Fruit fly (Drosophila melanogaster): ENCODE results near the gene CG2975.

CG2975 gene

DNA sequence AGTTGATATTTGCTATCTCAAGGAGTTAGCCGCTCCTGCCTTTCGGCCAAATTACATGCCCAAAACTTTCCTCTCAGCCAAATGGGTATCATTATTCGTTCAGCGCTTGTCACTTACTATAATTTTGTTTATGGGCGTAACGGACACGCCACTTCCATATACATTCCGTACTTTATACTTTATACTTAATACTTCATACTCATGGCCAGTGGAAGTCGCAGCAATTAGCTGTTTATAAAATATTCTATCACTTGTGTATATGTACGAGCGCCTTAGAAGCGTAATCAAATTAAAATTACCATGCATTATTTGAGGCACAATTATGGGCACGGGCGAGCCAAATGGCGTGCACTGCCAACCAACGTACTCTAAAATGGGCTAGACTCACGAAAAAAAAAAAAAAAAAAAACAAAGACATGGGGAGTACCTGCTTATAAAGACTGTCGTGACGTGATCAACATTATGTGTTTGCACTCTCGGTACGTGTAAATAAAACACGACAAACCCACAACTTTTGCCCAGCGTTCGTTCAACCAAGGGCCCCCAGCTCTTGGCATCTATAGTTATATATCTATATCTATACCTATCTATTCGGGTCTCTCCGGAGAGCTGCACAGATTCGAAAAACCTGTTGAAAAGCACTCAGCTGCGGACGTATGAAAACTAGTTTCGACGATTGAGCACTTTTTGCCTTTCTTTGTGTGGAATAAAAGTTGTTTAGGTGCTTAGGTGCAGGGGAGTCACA is 21.4 kb downstream of the CG2975 start (continued):
- TF ChIP-seq CG8478 (optimal IDR thresholded peaks at IDR 0.05) (no peak), BtbVII (GFP tag; optimal IDR thresholded peaks at IDR 0.05) (no peak), ham (GFP tag; IDR thresholded peaks at IDR 0.05) (no peak)

DNA sequence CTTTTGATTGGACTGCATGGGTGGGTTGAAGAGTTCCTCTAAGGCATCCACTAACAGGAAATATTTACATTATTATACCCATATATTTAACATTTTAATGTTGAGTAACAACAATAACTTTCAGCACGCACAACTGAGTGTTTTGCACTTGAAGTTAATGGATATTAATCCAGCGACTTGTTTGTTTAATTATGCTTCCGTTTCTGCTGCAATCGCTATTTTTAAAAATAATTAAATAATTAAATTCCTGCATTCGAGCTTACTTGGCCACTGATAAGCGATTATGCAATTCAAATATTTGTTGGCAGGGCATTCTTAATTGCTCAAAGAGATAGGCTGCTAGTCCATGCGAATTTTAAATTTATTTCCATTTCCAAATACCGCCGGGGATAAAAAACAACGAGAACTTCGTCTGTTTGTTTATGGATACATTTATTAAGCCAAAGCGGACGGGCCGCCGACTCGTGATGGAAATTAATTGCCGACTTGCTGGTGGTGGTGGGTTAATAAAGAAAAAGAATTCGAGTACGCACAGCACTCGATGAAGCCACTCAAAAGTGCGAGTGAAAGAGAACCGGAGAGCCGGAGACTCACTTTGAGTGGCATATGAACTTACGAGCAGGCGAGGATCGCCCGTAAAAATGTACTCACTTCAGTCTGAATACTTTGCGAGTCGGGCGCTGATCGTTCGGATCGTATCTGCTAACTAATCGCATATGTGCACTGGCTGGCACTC is 22.1 kb downstream of the CG2975 start:
- TF ChIP-seq tx (GFP tag; optimal IDR thresholded peaks at IDR 0.05): no peak
- no peak for TF ChIP-seq Sox102F (GFP tag; optimal IDR thresholded peaks at IDR 0.05)
- no peak for TF ChIP-seq oc (tag; optimal IDR thresholded peaks at IDR 0.05)
- TF ChIP-seq H15 (GFP tag; IDR thresholded peaks at IDR 0.05): no peak
- TF ChIP-seq HmgD (GFP tag; optimal IDR thresholded peaks at IDR 0.05): peak; percentile 2
- no peak for TF ChIP-seq gem (tag; optimal IDR thresholded peaks at IDR 0.05)
- TF ChIP-seq CG11560 (tag; IDR thresholded peaks at IDR 0.05): no peak
- peak; percentile 20 for TF ChIP-seq BtbVII (GFP tag; optimal IDR thresholded peaks at IDR 0.05)
- no peak for TF ChIP-seq Max (GFP tag; optimal IDR thresholded peaks at IDR 0.05)
- TF ChIP-seq TFAM (GFP tag; optimal IDR thresholded peaks at IDR 0.05): no peak
- peak; percentile 99 for TF ChIP-seq CG17328 (GFP tag; IDR thresholded peaks at IDR 0.05)
- TF ChIP-seq vnd (GFP tag; IDR thresholded peaks at IDR 0.05; ENCODE audit: partially characterized antibody): no peak
- TF ChIP-seq CG3065 (GFP tag; optimal IDR thresholded peaks at IDR 0.05): no peak
- TF ChIP-seq CG8944 (GFP tag; optimal IDR thresholded peaks at IDR 0.05): no peak
- no peak for TF ChIP-seq D (optimal IDR thresholded peaks at IDR 0.05)
- no peak for TF ChIP-seq D (GFP tag; optimal IDR thresholded peaks at IDR 0.05)
- no peak for TF ChIP-seq dati (GFP tag; IDR thresholded peaks at IDR 0.05)
- TF ChIP-seq Blimp-1 (GFP tag; optimal IDR thresholded peaks at IDR 0.05): no peak
- TF ChIP-seq CG13624 (GFP tag; optimal IDR thresholded peaks at IDR 0.05): no peak
- TF ChIP-seq CG6272 (GFP tag; IDR thresholded peaks at IDR 0.05): no peak
- no peak for TF ChIP-seq CG4328 (GFP tag; optimal IDR thresholded peaks at IDR 0.05)
- TF ChIP-seq hb (GFP tag; IDR thresholded peaks at IDR 0.05; ENCODE audit: partially characterized antibody): no peak
- TF ChIP-seq btn (GFP tag; optimal IDR thresholded peaks at IDR 0.05): no peak
- TF ChIP-seq chm (GFP tag; IDR thresholded peaks at IDR 0.05): peak; percentile 68; the same call in 1 of the 2 replicates
- TF ChIP-seq CG11504 (tag; optimal IDR thresholded peaks at IDR 0.05): no peak
- TF ChIP-seq Xrp1 (GFP tag; IDR thresholded peaks at IDR 0.05): no peak; the same call in 1 of the 2 replicates
- no peak for TF ChIP-seq Ssrp (tag; optimal IDR thresholded peaks at IDR 0.05)
- TF ChIP-seq CG4404 (GFP tag; IDR thresholded peaks at IDR 0.05): no peak
- TF ChIP-seq Bgb (GFP tag; IDR thresholded peaks at IDR 0.05; ENCODE audit: partially characterized antibody): peak; percentile 79
- peak; percentile 38 for TF ChIP-seq D19A (tag; optimal IDR thresholded peaks at IDR 0.05)
- TF ChIP-seq CG13775 (GFP tag; optimal IDR thresholded peaks at IDR 0.05): no peak
- no peak for TF ChIP-seq tup (GFP tag; optimal IDR thresholded peaks at IDR 0.05)
- TF ChIP-seq CG1233 (GFP tag; optimal IDR thresholded peaks at IDR 0.05): no peak
- no peak for TF ChIP-seq CG4282 (GFP tag; optimal IDR thresholded peaks at IDR 0.05)
- no peak for TF ChIP-seq CG17612 (GFP tag; IDR thresholded peaks at IDR 0.05)
- no peak for TF ChIP-seq jigr1 (GFP tag; IDR thresholded peaks at IDR 0.05)
- TF ChIP-seq Dfd (GFP tag; optimal IDR thresholded peaks at IDR 0.05): no peak
- no peak for TF ChIP-seq Xbp1 (GFP tag; optimal IDR thresholded peaks at IDR 0.05)
- TF ChIP-seq Asciz (GFP tag; optimal IDR thresholded peaks at IDR 0.05): no peak
- no peak for TF ChIP-seq CG17359 (tag; optimal IDR thresholded peaks at IDR 0.05)
- peak; percentile 76 for TF ChIP-seq Deaf1 (tag; optimal IDR thresholded peaks at IDR 0.05)
- TF ChIP-seq CG3281 (GFP tag; optimal IDR thresholded peaks at IDR 0.05): peak; percentile 22
- no peak for TF ChIP-seq CG16863 (GFP tag; optimal IDR thresholded peaks at IDR 0.05)
- no peak for TF ChIP-seq nau (GFP tag; optimal IDR thresholded peaks at IDR 0.05)
- TF ChIP-seq CHES-1-like (GFP tag; optimal IDR thresholded peaks at IDR 0.05): no peak

Data from whole organism, embryonic.